Worm (Caenorhabditis elegans) whole organism, L1 larva: Measurements from ENCODE around the gene asd-1.

ENCODE experiments used
- C04F5.9 ChIP-seq: sonication (generic microtip); optimal IDR thresholded peaks from 2 replicates; lab custom pipeline; 2016; ENCODE audit warnings: missing genetic modification characterization, missing compliant biosample characterization
- C16A3.4 ChIP-seq: fragments of 150-350 bp; optimal IDR thresholded peaks from 2 replicates; lab custom pipeline; 2014; ENCODE audit warnings: missing biosample characterization, missing genetic modification characterization
- Y116A8C.19 ChIP-seq: sonication (generic microtip); optimal IDR thresholded peaks from 2 replicates; lab custom pipeline; 2016; ENCODE audit warnings: missing compliant biosample characterization, missing genetic modification characterization, borderline replicate concordance
- aly-2 ChIP-seq: fragments of 150-350 bp; optimal IDR thresholded peaks from 2 replicates; lab custom pipeline; 2014; ENCODE audit warnings: missing biosample characterization, missing genetic modification characterization
- ama-1 ChIP-seq: fragments of 150-350 bp; optimal IDR thresholded peaks from 2 replicates; lab custom pipeline; 2014
- blmp-1 ChIP-seq: fragments of 150-350 bp; optimal IDR thresholded peaks from 2 replicates; lab custom pipeline; 2014; ENCODE audit warnings: missing biosample characterization, missing genetic modification characterization
- ceh-63 ChIP-seq: fragments of 200-800 bp; sonication (Bioruptor generic); optimal IDR thresholded peaks from 2 replicates; lab custom pipeline; 2018; ENCODE audit warnings: mild to moderate bottlenecking, missing genetic modification characterization, missing compliant biosample characterization
- ceh-8 ChIP-seq: fragments of 200-800 bp; sonication (Bioruptor generic); optimal IDR thresholded peaks from 2 replicates; lab custom pipeline; 2018; ENCODE audit warnings: mild to moderate bottlenecking, missing genetic modification characterization, moderate library complexity, missing compliant biosample characterization
- ceh-82 ChIP-seq, 3 experiments: fragments of 150-350 bp in 1 of 3; sonication (generic microtip) in 2 of 3; optimal IDR thresholded peaks; 2 replicates each; lab custom pipeline; 2014 to 2017; ENCODE audit warnings: missing biosample characterization in 3 of 3, missing genetic modification characterization in 3 of 3
- dsc-1 ChIP-seq: sonication (generic microtip); optimal IDR thresholded peaks from 2 replicates; lab custom pipeline; 2016; ENCODE audit warnings: mild to moderate bottlenecking, missing genetic modification characterization, missing compliant biosample characterization
- efl-1 ChIP-seq, 4 experiments: fragments of 150-350 bp; optimal IDR thresholded peaks in 3 of 4; peaks in 1 of 4; 1 replicate in 1 of 4; 2 replicates in 3 of 4; lab custom pipeline; 2014; ENCODE audit warnings: missing biosample characterization in 2 of 4, missing genetic modification characterization in 2 of 4, missing genetic modification reagents in 2 of 4
- efl-3 ChIP-seq: fragments of 200-800 bp; sonication (Bioruptor generic); optimal IDR thresholded peaks from 2 replicates; lab custom pipeline; 2018; ENCODE audit warnings: mild to moderate bottlenecking, missing genetic modification characterization, missing compliant biosample characterization
- egl-27 ChIP-seq, 2 experiments: fragments of 150-350 bp in 1 of 2; sonication (generic microtip); optimal IDR thresholded peaks; 3 replicates each; lab custom pipeline; 2017 to 2018; ENCODE audit warnings: missing biosample characterization in 2 of 2, missing genetic modification characterization in 2 of 2, missing genetic modification reagents in 2 of 2
- fkh-10 ChIP-seq: sonication (generic microtip); optimal IDR thresholded peaks from 2 replicates; lab custom pipeline; 2017; ENCODE audit warnings: missing biosample characterization, missing genetic modification reagents, missing genetic modification characterization
- fkh-4 ChIP-seq: sonication (generic microtip); optimal IDR thresholded peaks from 2 replicates; lab custom pipeline; 2016; ENCODE audit warnings: missing compliant biosample characterization, missing genetic modification characterization, borderline replicate concordance
- fkh-8 ChIP-seq: sonication (generic microtip); optimal IDR thresholded peaks from 2 replicates; lab custom pipeline; 2016; ENCODE audit warnings: mild to moderate bottlenecking, missing genetic modification characterization, missing compliant biosample characterization
- grh-1 ChIP-seq: fragments of 200-800 bp; sonication (Bioruptor generic); IDR thresholded peaks from 2 replicates; pipeline ENCODE4 v1.3.6; 2022; ENCODE audit warnings: missing genetic modification reagents, missing genetic modification characterization, missing compliant biosample characterization
- hpl-2 ChIP-seq: fragments of 150-350 bp; optimal IDR thresholded peaks from 2 replicates; lab custom pipeline; 2014; ENCODE audit warnings: missing biosample characterization, missing genetic modification reagents, missing genetic modification characterization
- isw-1 ChIP-seq: fragments of 200-800 bp; sonication (Bioruptor generic); IDR thresholded peaks from 2 replicates; pipeline ENCODE4 v1.3.6; 2022; ENCODE audit warnings: missing genetic modification characterization, missing compliant biosample characterization
- lin-35 ChIP-seq, 2 experiments: fragments of 150-350 bp; optimal IDR thresholded peaks; 2 replicates each; lab custom pipeline; 2014; ENCODE audit warnings: missing biosample characterization in 2 of 2, missing genetic modification characterization in 2 of 2, missing genetic modification reagents in 2 of 2
- lin-39 ChIP-seq: fragments of 150-350 bp; optimal IDR thresholded peaks from 2 replicates; lab custom pipeline; 2014; ENCODE audit warnings: missing biosample characterization, missing genetic modification reagents, missing genetic modification characterization
- mdl-1 ChIP-seq, 2 experiments: fragments of 150-350 bp; optimal IDR thresholded peaks; 2 replicates each; lab custom pipeline; 2014 to 2017; ENCODE audit warnings: missing biosample characterization in 2 of 2, missing genetic modification characterization in 2 of 2, inconsistent platforms in 1 of 2
- mep-1 ChIP-seq: fragments of 150-350 bp; optimal IDR thresholded peaks from 2 replicates; lab custom pipeline; 2014; ENCODE audit warnings: missing biosample characterization, missing genetic modification characterization
- nhr-11 ChIP-seq: fragments of 150-350 bp; optimal IDR thresholded peaks from 2 replicates; lab custom pipeline; 2014; ENCODE audit warnings: missing biosample characterization, missing genetic modification characterization
- nhr-12 ChIP-seq: sonication (generic microtip); optimal IDR thresholded peaks from 2 replicates; lab custom pipeline; 2017; ENCODE audit warnings: missing biosample characterization, missing genetic modification characterization
- nhr-19 ChIP-seq: fragments of 200-800 bp; sonication (Bioruptor generic); conservative IDR thresholded peaks from 2 replicates; pipeline ENCODE4 v1.3.6; 2022; ENCODE audit warnings: missing genetic modification characterization, missing compliant biosample characterization
- nhr-20 ChIP-seq: sonication (generic microtip); optimal IDR thresholded peaks from 2 replicates; lab custom pipeline; 2016; ENCODE audit warnings: mild to moderate bottlenecking, missing genetic modification characterization, missing compliant biosample characterization
- nhr-28 ChIP-seq: fragments of 150-350 bp; optimal IDR thresholded peaks from 2 replicates; lab custom pipeline; 2014; ENCODE audit warnings: missing biosample characterization, missing genetic modification characterization
- nhr-47 ChIP-seq: sonication (generic microtip); optimal IDR thresholded peaks from 2 replicates; lab custom pipeline; 2016; ENCODE audit warnings: mild to moderate bottlenecking, missing genetic modification characterization, moderate library complexity, missing compliant biosample characterization
- nhr-71 ChIP-seq: sonication (generic microtip); optimal IDR thresholded peaks from 2 replicates; lab custom pipeline; 2016; ENCODE audit warnings: mild to moderate bottlenecking, missing genetic modification characterization, moderate library complexity, missing compliant biosample characterization
- nhr-84 ChIP-seq: sonication (generic microtip); optimal IDR thresholded peaks from 2 replicates; lab custom pipeline; 2017; ENCODE audit warnings: missing biosample characterization, missing genetic modification characterization
- snpc-4 ChIP-seq: fragments of 150-350 bp; optimal IDR thresholded peaks from 2 replicates; lab custom pipeline; 2014; ENCODE audit warnings: missing biosample characterization, missing genetic modification characterization
- snu-23 ChIP-seq: sonication (generic microtip); optimal IDR thresholded peaks from 2 replicates; lab custom pipeline; 2016; ENCODE audit warnings: missing genetic modification characterization, missing compliant biosample characterization
- sox-4 ChIP-seq: sonication (generic microtip); optimal IDR thresholded peaks from 2 replicates; lab custom pipeline; 2016; ENCODE audit warnings: missing genetic modification characterization, missing compliant biosample characterization
- swsn-7 ChIP-seq: sonication (generic microtip); optimal IDR thresholded peaks from 2 replicates; lab custom pipeline; 2016; ENCODE audit warnings: missing genetic modification characterization, missing compliant biosample characterization
- tbx-2 ChIP-seq: sonication (generic microtip); optimal IDR thresholded peaks from 2 replicates; lab custom pipeline; 2016; ENCODE audit warnings: missing genetic modification characterization, missing compliant biosample characterization
- unc-30 ChIP-seq: sonication (generic microtip); optimal IDR thresholded peaks from 2 replicates; lab custom pipeline; 2017; ENCODE audit warnings: missing biosample characterization, missing genetic modification characterization
- unc-62 ChIP-seq: fragments of 150-350 bp; optimal IDR thresholded peaks from 2 replicates; lab custom pipeline; 2014; ENCODE audit warnings: missing biosample characterization, missing genetic modification reagents, missing genetic modification characterization
- unc-86 ChIP-seq: sonication (generic microtip); optimal IDR thresholded peaks from 2 replicates; lab custom pipeline; 2016; ENCODE audit warnings: missing genetic modification characterization, missing compliant biosample characterization
- unc-98 ChIP-seq: fragments of 200-800 bp; sonication (Bioruptor generic); IDR thresholded peaks from 2 replicates; pipeline ENCODE4 v1.3.6; 2022; ENCODE audit warnings: missing genetic modification characterization, missing compliant biosample characterization
- zip-4 ChIP-seq: fragments of 200-800 bp; sonication (Bioruptor generic); optimal IDR thresholded peaks from 2 replicates; lab custom pipeline; 2018; ENCODE audit warnings: mild to moderate bottlenecking, missing genetic modification characterization, moderate library complexity, missing compliant biosample characterization
- ztf-11 ChIP-seq, 2 experiments: sonication (generic microtip); optimal IDR thresholded peaks; 2 replicates each; lab custom pipeline; 2016 to 2017; ENCODE audit warnings: missing genetic modification characterization in 2 of 2, missing biosample characterization in 1 of 2, missing compliant biosample characterization in 1 of 2

asd-1 gene

ce11 chrIII:4157298-4157697, 39.8 kb upstream of the asd-1 start, which contains the start of gene C16C10.9:
Gene C16C10.9, minus strand, starts transcription at chrIII:4157398.
- no peak for TF ChIP-seq fkh-4 (tag; lab: Kevin White, UChicago)
- no peak for TF ChIP-seq tbx-2 (tag; lab: Kevin White, UChicago)

- no peak for TF ChIP-seq lin-35 (GFP tag; optimal IDR thresholded peaks at IDR 0.05; lab: Kevin White, UChicago)
- TF ChIP-seq unc-98 (GFP tag; lab: Robert Waterston, UW) = no peak
- TF ChIP-seq blmp-1 = no peak
- no peak for TF ChIP-seq mep-1 (tag; lab: Kevin White, UChicago)
- no peak for TF ChIP-seq nhr-84
- no peak for TF ChIP-seq ceh-8 (GFP tag; lab: Kevin White, UChicago)
- no peak for TF ChIP-seq egl-27 (tag; optimal IDR thresholded peaks at IDR 0.05; lab: Kevin White, UChicago)
- TF ChIP-seq isw-1 (GFP tag; lab: Robert Waterston, UW) = no peak
- TF ChIP-seq fkh-4 (tag; lab: Kevin White, UChicago) = no peak
- TF ChIP-seq nhr-47 = no peak
These were observed 36.1 kb upstream of the asd-1 start, which contains the start of gene C01G12.16 for ce11 chrIII:4160937-4161336. Gene C01G12.16, plus strand, starts transcription at chrIII:4161237.

DNA sequence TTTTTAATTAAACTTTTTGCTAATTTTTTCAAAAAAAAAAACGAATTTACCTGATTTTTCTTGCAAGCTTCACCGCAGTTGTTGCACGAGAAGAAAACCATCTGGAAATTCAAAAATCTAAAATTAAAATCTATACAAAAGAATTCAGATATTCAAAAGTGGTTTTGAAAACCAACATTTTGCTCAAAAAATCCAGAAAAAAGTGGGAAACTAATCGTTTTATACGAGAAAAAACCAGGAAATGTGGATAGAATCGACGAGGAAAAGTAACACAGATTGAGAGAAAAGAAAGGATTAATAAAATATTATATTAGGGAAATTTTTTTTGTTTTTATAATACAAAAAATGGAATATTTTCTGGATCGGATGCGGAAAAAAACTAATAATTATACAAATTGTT, 33.0 kb upstream of the asd-1 start, which contains the start of gene C16C10.8:
TSS of gene C16C10.8 (minus strand) at position 101 of the 400 bp plus-strand sequence.
- no peak for TF ChIP-seq nhr-28 (tag; lab: Kevin White, UChicago)
- no peak for TF ChIP-seq nhr-12 (tag; lab: Kevin White, UChicago)
- no peak for TF ChIP-seq nhr-19
- no peak for TF ChIP-seq nhr-71 (tag; lab: Kevin White, UChicago)
- TF ChIP-seq hpl-2 (GFP tag; lab: Kevin White, UChicago) = no peak
- no peak for TF ChIP-seq nhr-84
- no peak for TF ChIP-seq unc-86 (tag; lab: Kevin White, UChicago)
- TF ChIP-seq efl-3 (GFP tag; lab: Kevin White, UChicago) = no peak
- no peak for TF ChIP-seq C04F5.9
- TF ChIP-seq sox-4 (tag; lab: Kevin White, UChicago) = no peak
- TF ChIP-seq unc-62 (GFP tag; lab: Kevin White, UChicago) = no peak
- TF ChIP-seq aly-2 (tag; lab: Kevin White, UChicago) = no peak

DNA sequence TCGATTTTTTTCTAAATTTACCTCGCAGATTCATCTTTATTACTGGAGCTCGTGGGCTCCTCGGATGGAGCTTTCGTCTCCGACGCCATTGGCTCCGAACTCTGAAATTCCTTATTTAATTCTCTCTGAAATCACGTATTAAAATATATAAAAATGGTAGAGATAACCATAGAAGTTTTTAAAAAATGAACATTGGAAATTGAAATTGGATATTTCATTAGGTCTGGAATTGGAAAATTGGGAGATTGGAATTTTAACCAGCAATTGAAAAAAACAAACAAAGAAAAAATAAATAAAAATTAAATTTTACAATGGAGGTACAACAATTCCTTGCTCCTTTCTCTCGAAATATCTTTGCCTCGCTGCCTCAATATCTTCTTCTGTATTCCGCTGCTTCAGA, 30.3 kb upstream of the asd-1 start, which contains the start of gene rnf-5:
TSS of gene rnf-5 (minus strand) at position 101 of the 400 bp plus-strand sequence.
- no peak for TF ChIP-seq nhr-12 (tag; lab: Kevin White, UChicago)
- TF ChIP-seq unc-98 (GFP tag; lab: Robert Waterston, UW) = no peak
- TF ChIP-seq snpc-4 = no peak
- no peak for TF ChIP-seq ceh-63 (GFP tag; lab: Kevin White, UChicago)
- TF ChIP-seq sox-4 (tag; lab: Kevin White, UChicago) = no peak
- TF ChIP-seq zip-4 = no peak
- TF ChIP-seq grh-1 (GFP tag; lab: Robert Waterston, UW) = no peak
- no peak for TF ChIP-seq nhr-11 (tag; lab: Kevin White, UChicago)
- TF ChIP-seq unc-30 (tag; lab: Kevin White, UChicago) = no peak
- no peak for TF ChIP-seq lin-39 (tag; lab: Kevin White, UChicago)
- no peak for TF ChIP-seq nhr-20 (tag; lab: Kevin White, UChicago)
- no peak for TF ChIP-seq Y116A8C.19
- TF ChIP-seq, all 84 proteins: peak for 0

ce11 chrIII:4168665-4169064, 28.4 kb upstream of the asd-1 start, which contains the start of gene ccdc-55:
Gene ccdc-55, minus strand, starts transcription at chrIII:4168765.
- TF ChIP-seq nhr-20 (tag; lab: Kevin White, UChicago) = no peak
- TF ChIP-seq ceh-82 (tag; optimal IDR thresholded peaks at IDR 0.05; lab: Kevin White, UChicago) = no peak
- no peak for TF ChIP-seq swsn-7 (tag; lab: Kevin White, UChicago)
- no peak for TF ChIP-seq aly-2 (tag; lab: Kevin White, UChicago)
- TF ChIP-seq Y116A8C.19 = no peak
- no peak for TF ChIP-seq efl-1 (optimal IDR thresholded peaks at IDR 0.05; lab: Kevin White, UChicago)
- no peak for TF ChIP-seq efl-1 (GFP tag; optimal IDR thresholded peaks at IDR 0.05 in 1 of 2; lab: Kevin White, UChicago)
- no peak for TF ChIP-seq ztf-11 (tag; optimal IDR thresholded peaks at IDR 0.05; lab: Kevin White, UChicago)
- no peak for TF ChIP-seq ama-1 (lab: Kevin White, UChicago)
- TF ChIP-seq fkh-8 = no peak
- no peak for TF ChIP-seq nhr-28 (tag; lab: Kevin White, UChicago)
- TF ChIP-seq mdl-1 (tag; optimal IDR thresholded peaks at IDR 0.05; lab: Kevin White, UChicago) = no peak
- TF ChIP-seq C16A3.4 = no peak
- no peak for TF ChIP-seq egl-27 (tag; optimal IDR thresholded peaks at IDR 0.05; lab: Kevin White, UChicago)
- TF ChIP-seq fkh-10 (GFP tag; lab: Kevin White, UChicago) = no peak
- no peak for TF ChIP-seq unc-86 (tag; lab: Kevin White, UChicago)
- TF ChIP-seq ceh-8 (GFP tag; lab: Kevin White, UChicago) = no peak
- TF ChIP-seq snu-23 (GFP tag; lab: Kevin White, UChicago) = no peak
- TF ChIP-seq dsc-1 (tag; lab: Kevin White, UChicago) = no peak
- TF ChIP-seq isw-1 (GFP tag; lab: Robert Waterston, UW) = no peak
- TF ChIP-seq, all 84 proteins: peak for 0
